Worm (Caenorhabditis elegans) whole organism, L2 larva: ENCODE data around the gene wrt-9.

Source experiments
- C34F6.9 ChIP-seq: fragments of 150-350 bp; optimal IDR thresholded peaks from 2 replicates; lab custom pipeline; 2014; ENCODE audit warnings: missing biosample characterization, missing genetic modification characterization
- F13H6.1 ChIP-seq: sonication (generic microtip); optimal IDR thresholded peaks from 2 replicates; lab custom pipeline; 2016; ENCODE audit warnings: missing genetic modification characterization, missing compliant biosample characterization
- aly-2 ChIP-seq: fragments of 150-350 bp; optimal IDR thresholded peaks from 2 replicates; lab custom pipeline; 2014; ENCODE audit warnings: missing biosample characterization, missing genetic modification characterization
- ceh-82 ChIP-seq: fragments of 150-350 bp; optimal IDR thresholded peaks from 2 replicates; lab custom pipeline; 2014; ENCODE audit warnings: missing biosample characterization, missing genetic modification characterization
- dmd-4 ChIP-seq: sonication (generic microtip); optimal IDR thresholded peaks from 2 replicates; lab custom pipeline; 2017; ENCODE audit warnings: missing biosample characterization, missing genetic modification characterization
- fos-1 ChIP-seq: fragments of 150-350 bp; optimal IDR thresholded peaks from 2 replicates; lab custom pipeline; 2014; ENCODE audit warnings: missing biosample characterization, missing genetic modification characterization
- lin-13 ChIP-seq: fragments of 150-350 bp; optimal IDR thresholded peaks from 2 replicates; lab custom pipeline; 2014; ENCODE audit warnings: missing biosample characterization, missing genetic modification reagents, missing genetic modification characterization
- mdl-1 ChIP-seq, 2 experiments: fragments of 150-350 bp in 1 of 2; sonication (generic microtip) in 1 of 2; optimal IDR thresholded peaks; 2 replicates each; lab custom pipeline; 2017; ENCODE audit warnings: missing biosample characterization in 2 of 2, missing genetic modification characterization in 2 of 2
- nhr-12 ChIP-seq: fragments of 150-350 bp; optimal IDR thresholded peaks from 2 replicates; lab custom pipeline; 2014; ENCODE audit warnings: missing biosample characterization, missing genetic modification characterization
- nhr-237 ChIP-seq: fragments of 150-350 bp; optimal IDR thresholded peaks from 2 replicates; lab custom pipeline; 2014; ENCODE audit warnings: missing biosample characterization, missing genetic modification characterization
- nhr-6 ChIP-seq: fragments of 150-350 bp; optimal IDR thresholded peaks from 2 replicates; lab custom pipeline; 2014; ENCODE audit warnings: missing biosample characterization, missing genetic modification characterization
- snpc-4 ChIP-seq: fragments of 150-350 bp; optimal IDR thresholded peaks from 2 replicates; lab custom pipeline; 2014; ENCODE audit warnings: missing biosample characterization, missing genetic modification characterization
- unc-39 ChIP-seq: fragments of 150-350 bp; optimal IDR thresholded peaks from 2 replicates; lab custom pipeline; 2014; ENCODE audit warnings: missing biosample characterization, missing genetic modification characterization
- ztf-11 ChIP-seq: sonication (generic microtip); optimal IDR thresholded peaks from 2 replicates; lab custom pipeline; 2017; ENCODE audit warnings: missing biosample characterization, missing genetic modification characterization

DNA sequence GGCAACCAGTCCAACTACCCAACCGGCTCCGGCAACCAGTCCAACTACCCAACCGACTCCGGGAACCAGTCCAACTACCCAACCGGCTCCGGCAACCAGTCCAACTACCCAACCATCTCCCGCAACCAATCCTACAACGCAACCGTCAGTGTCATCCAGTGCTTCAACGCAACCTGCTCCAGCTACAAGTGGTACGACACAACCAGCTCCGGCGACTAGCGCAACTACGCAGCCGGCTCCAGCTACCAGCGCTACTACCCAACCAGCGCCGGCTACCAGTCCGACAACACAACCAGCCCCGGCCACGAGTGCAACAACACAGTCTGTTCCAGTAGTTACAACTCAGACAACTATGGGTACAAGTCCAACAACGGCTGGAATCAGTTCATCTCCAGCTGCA is 27.3 kb upstream of the wrt-9 start:
- TF ChIP-seq ceh-82 (tag; lab: Kevin White, UChicago) (no peak), C34F6.9 (no peak), nhr-237 (tag; lab: Kevin White, UChicago) (no peak), nhr-12 (no peak), unc-39 (no peak), fos-1 (tag; lab: Kevin White, UChicago) (no peak), aly-2 (tag; lab: Kevin White, UChicago) (no peak), dmd-4 (tag; lab: Kevin White, UChicago) (no peak), F13H6.1 (no peak), ztf-11 (tag; lab: Kevin White, UChicago) (no peak), snpc-4 (tag; lab: Kevin White, UChicago) (no peak), mdl-1 (tag; optimal IDR thresholded peaks at IDR 0.05; lab: Kevin White, UChicago) (no peak), lin-13 (GFP tag; lab: Kevin White, UChicago) (no peak), nhr-6 (tag; lab: Kevin White, UChicago) (no peak)
